Worm (Caenorhabditis elegans): ENCODE data around the gene ins-13.

ins-13 gene

ce11 chrII:5517643-5518042 is 27.0 kb downstream of the ins-13 start, which contains the start of gene ZK177.9:
ZK177.9 (minus strand) TSS chrII:5517743.
- no peak for TF ChIP-seq tbx-37 (GFP tag; conservative IDR thresholded peaks at IDR 0.05)
- TF ChIP-seq B0310.2 (tag; optimal IDR thresholded peaks at IDR 0.05), result no peak
- TF ChIP-seq pes-1 (GFP tag; IDR thresholded peaks at IDR 0.05), result no peak

- TF ChIP-seq ceh-13 (GFP tag; optimal IDR thresholded peaks at IDR 0.05) (no peak), tbx-11 (GFP tag; IDR thresholded peaks at IDR 0.05) (no peak), hmbx-1 (tag; optimal IDR thresholded peaks at IDR 0.05) (no peak), pes-1 (GFP tag; IDR thresholded peaks at IDR 0.05) (no peak), tbx-37 (GFP tag; conservative IDR thresholded peaks at IDR 0.05) (no peak), ceh-36 (tag; optimal IDR thresholded peaks at IDR 0.05) (no peak), hnd-1 (tag; optimal IDR thresholded peaks at IDR 0.05) (no peak), tra-4 (tag; optimal IDR thresholded peaks at IDR 0.05) (no peak), aly-1 (tag; optimal IDR thresholded peaks at IDR 0.05) (no peak), flt-1 (GFP tag; IDR thresholded peaks at IDR 0.05) (no peak), ama-1 (optimal IDR thresholded peaks at IDR 0.05) (no peak), B0310.2 (tag; optimal IDR thresholded peaks at IDR 0.05) (no peak), F13C5.2 (tag; optimal IDR thresholded peaks at IDR 0.05) (no peak)
Measured at ce11 chrII:5515542-5515941, 29.1 kb downstream of the ins-13 start, which contains the start of gene ZK177.3. ZK177.3 (plus strand) TSS chrII:5515842.

- no peak for TF ChIP-seq hnd-1 (tag; optimal IDR thresholded peaks at IDR 0.05)
- no peak for TF ChIP-seq B0310.2 (tag; optimal IDR thresholded peaks at IDR 0.05)
- no peak for TF ChIP-seq scrt-1 (GFP tag; IDR thresholded peaks at IDR 0.05)
- TF ChIP-seq ceh-13 (GFP tag; optimal IDR thresholded peaks at IDR 0.05), result no peak
- TF ChIP-seq ama-1 (optimal IDR thresholded peaks at IDR 0.05), result no peak
Measured at ce11 chrII:5514846-5515245, 29.8 kb downstream of the ins-13 start, which contains the start of gene sahd-1. sahd-1 (minus strand) TSS chrII:5514945.

- TF ChIP-seq tra-4 (tag; optimal IDR thresholded peaks at IDR 0.05) (no peak), ceh-13 (GFP tag; optimal IDR thresholded peaks at IDR 0.05) (no peak), hnd-1 (tag; optimal IDR thresholded peaks at IDR 0.05) (no peak), ceh-36 (tag; optimal IDR thresholded peaks at IDR 0.05) (no peak), tbx-37 (GFP tag; conservative IDR thresholded peaks at IDR 0.05) (no peak), ama-1 (optimal IDR thresholded peaks at IDR 0.05) (no peak), scrt-1 (GFP tag; IDR thresholded peaks at IDR 0.05) (no peak), ets-7 (tag; optimal IDR thresholded peaks at IDR 0.05) (no peak), hmbx-1 (tag; optimal IDR thresholded peaks at IDR 0.05) (no peak), B0310.2 (tag; optimal IDR thresholded peaks at IDR 0.05) (no peak), flt-1 (GFP tag; IDR thresholded peaks at IDR 0.05) (no peak), sea-1 (GFP tag; conservative IDR thresholded peaks at IDR 0.05) (no peak), F13C5.2 (tag; optimal IDR thresholded peaks at IDR 0.05) (no peak), pes-1 (GFP tag; IDR thresholded peaks at IDR 0.05) (no peak), tbx-11 (GFP tag; IDR thresholded peaks at IDR 0.05) (no peak), aly-1 (tag; optimal IDR thresholded peaks at IDR 0.05) (no peak), hmg-4 (GFP tag; optimal IDR thresholded peaks at IDR 0.05) (no peak)
Measured at ce11 chrII:5512473-5513097, 32.1 kb downstream of the ins-13 start.

- TF ChIP-seq pes-1 (GFP tag; IDR thresholded peaks at IDR 0.05) (no peak), hmg-4 (GFP tag; optimal IDR thresholded peaks at IDR 0.05) (no peak), B0310.2 (tag; optimal IDR thresholded peaks at IDR 0.05) (no peak), ceh-36 (tag; optimal IDR thresholded peaks at IDR 0.05) (no peak), sea-1 (GFP tag; conservative IDR thresholded peaks at IDR 0.05) (no peak), tra-4 (tag; optimal IDR thresholded peaks at IDR 0.05) (no peak), hnd-1 (tag; optimal IDR thresholded peaks at IDR 0.05) (no peak), ets-7 (tag; optimal IDR thresholded peaks at IDR 0.05) (no peak), ceh-13 (GFP tag; optimal IDR thresholded peaks at IDR 0.05) (no peak), F13C5.2 (tag; optimal IDR thresholded peaks at IDR 0.05) (no peak), scrt-1 (GFP tag; IDR thresholded peaks at IDR 0.05) (no peak), ama-1 (optimal IDR thresholded peaks at IDR 0.05) (no peak), tbx-11 (GFP tag; IDR thresholded peaks at IDR 0.05) (no peak)
Measured at ce11 chrII:5511417-5512353, 33.0 kb downstream of the ins-13 start.

- TF ChIP-seq tbx-11 (GFP tag; IDR thresholded peaks at IDR 0.05) (no peak), scrt-1 (GFP tag; IDR thresholded peaks at IDR 0.05) (no peak), tbx-37 (GFP tag; conservative IDR thresholded peaks at IDR 0.05) (no peak), flt-1 (GFP tag; IDR thresholded peaks at IDR 0.05) (no peak), F13C5.2 (tag; optimal IDR thresholded peaks at IDR 0.05) (no peak), pes-1 (GFP tag; IDR thresholded peaks at IDR 0.05) (no peak), ets-7 (tag; optimal IDR thresholded peaks at IDR 0.05) (no peak), ceh-13 (GFP tag; optimal IDR thresholded peaks at IDR 0.05) (no peak), ceh-36 (tag; optimal IDR thresholded peaks at IDR 0.05) (no peak), hmbx-1 (tag; optimal IDR thresholded peaks at IDR 0.05) (no peak), hnd-1 (tag; optimal IDR thresholded peaks at IDR 0.05) (no peak), B0310.2 (tag; optimal IDR thresholded peaks at IDR 0.05) (no peak), aly-1 (tag; optimal IDR thresholded peaks at IDR 0.05) (no peak), ama-1 (optimal IDR thresholded peaks at IDR 0.05) (no peak), hmg-4 (GFP tag; optimal IDR thresholded peaks at IDR 0.05) (no peak), tra-4 (tag; optimal IDR thresholded peaks at IDR 0.05) (no peak)
Measured at ce11 chrII:5505820-5506287, 38.8 kb downstream of the ins-13 start, which contains the start of gene npp-24. npp-24 (plus strand) TSS chrII:5505870.

ce11 chrII:5503760-5504159 is 40.9 kb downstream of the ins-13 start, which contains the start of gene cyp-44A1:
cyp-44A1 (plus strand) TSS chrII:5504044.
- TF ChIP-seq tbx-37 (GFP tag; conservative IDR thresholded peaks at IDR 0.05) (no peak), ceh-13 (GFP tag; optimal IDR thresholded peaks at IDR 0.05) (no peak)

Data from whole organism, early embryonic.